Worm (Caenorhabditis elegans): ENCODE measurements around the gene C48B4.13.
A peak's percentile ranks its signal among the peaks of the same experiment; 100 is the strongest.

Gene C48B4.13

DNA sequence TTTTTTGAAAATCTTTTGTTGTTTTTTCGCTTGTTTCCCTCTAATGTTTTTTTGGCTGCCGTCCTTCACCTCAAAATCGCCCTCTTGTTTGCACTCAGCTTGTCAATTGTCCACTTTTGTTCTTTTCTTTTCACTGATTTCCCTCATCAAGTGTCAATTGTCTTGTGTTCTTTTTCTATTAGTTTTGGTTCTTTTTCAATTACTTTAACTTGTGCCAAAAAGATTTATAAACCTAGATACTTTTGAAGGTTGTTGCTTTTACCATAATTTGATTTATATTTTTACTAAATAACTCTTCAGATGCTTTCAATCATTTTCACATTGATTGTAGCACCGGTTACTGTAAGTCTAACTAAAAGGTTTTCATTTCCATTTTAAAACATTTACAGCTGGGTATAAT is at the start of gene C48B4.13:
C48B4.13 (plus strand) TSS at position 301 of the 400 bp plus-strand sequence.
- TF ChIP-seq tbx-37 (GFP tag; conservative IDR thresholded peaks at IDR 0.05): no peak

DNA sequence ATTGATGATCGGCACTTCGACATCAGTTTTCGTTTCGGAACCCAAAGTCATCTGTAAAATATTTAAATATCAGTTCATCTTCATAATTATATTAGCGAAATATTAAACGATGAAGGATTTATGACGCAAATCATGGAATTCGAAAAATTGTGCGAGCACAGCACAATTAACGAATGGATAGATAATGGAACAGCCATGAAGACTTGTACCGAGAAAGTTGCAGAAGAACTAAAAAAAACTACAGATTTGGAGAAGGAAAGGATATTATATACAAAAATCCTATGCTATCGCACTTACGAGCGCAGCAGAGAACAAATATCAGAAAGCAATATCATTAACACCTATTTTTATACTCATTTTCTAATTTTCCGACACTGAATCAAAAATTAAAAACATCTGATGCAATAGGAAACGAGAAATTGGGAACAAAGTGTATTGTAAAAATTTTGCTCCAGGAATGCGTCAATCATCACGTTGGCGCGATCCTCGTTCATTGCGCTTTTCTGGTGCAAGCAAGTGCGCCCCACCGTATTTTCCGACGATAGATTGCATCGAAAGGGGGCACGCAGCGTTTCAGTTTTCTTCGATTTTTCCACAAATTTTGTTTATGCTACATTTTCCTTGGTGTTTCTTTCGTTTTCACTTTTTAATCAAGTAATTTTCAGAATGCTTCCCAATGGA is 47.0 kb upstream of the C48B4.13 start, which contains the start of the genes clu-1 and prp-40:
clu-1 (minus strand) TSS at position 51 of the 681 bp plus-strand sequence.
prp-40 (plus strand) TSS at position 666 of the 681 bp plus-strand sequence.
- peak; percentile 36 for TF ChIP-seq F13C5.2 (tag; optimal IDR thresholded peaks at IDR 0.05)
- no peak for TF ChIP-seq sea-1 (GFP tag; conservative IDR thresholded peaks at IDR 0.05)
- no peak for TF ChIP-seq hmbx-1 (tag; optimal IDR thresholded peaks at IDR 0.05)
- no peak for TF ChIP-seq tbx-11 (GFP tag; IDR thresholded peaks at IDR 0.05)
- no peak for TF ChIP-seq tra-4 (tag; optimal IDR thresholded peaks at IDR 0.05)
- TF ChIP-seq hnd-1 (tag; optimal IDR thresholded peaks at IDR 0.05): no peak
- TF ChIP-seq ceh-13 (GFP tag; optimal IDR thresholded peaks at IDR 0.05): no peak
- TF ChIP-seq B0310.2 (tag; optimal IDR thresholded peaks at IDR 0.05): no peak
- no peak for TF ChIP-seq ets-7 (tag; optimal IDR thresholded peaks at IDR 0.05)
- no peak for TF ChIP-seq aly-1 (tag; optimal IDR thresholded peaks at IDR 0.05)
- TF ChIP-seq hmg-4 (GFP tag; optimal IDR thresholded peaks at IDR 0.05): peak; percentile 37
- TF ChIP-seq ama-1 (optimal IDR thresholded peaks at IDR 0.05): no peak
- 0 out of 2 replicates have a peak, but pooled peaks have one; percentile 13 for TF ChIP-seq tbx-37 (GFP tag; conservative IDR thresholded peaks at IDR 0.05)
- TF ChIP-seq scrt-1 (GFP tag; IDR thresholded peaks at IDR 0.05): no peak
- no peak for TF ChIP-seq flt-1 (GFP tag; IDR thresholded peaks at IDR 0.05)
- TF ChIP-seq ceh-36 (tag; optimal IDR thresholded peaks at IDR 0.05): no peak
- no peak for TF ChIP-seq pes-1 (GFP tag; IDR thresholded peaks at IDR 0.05)

DNA sequence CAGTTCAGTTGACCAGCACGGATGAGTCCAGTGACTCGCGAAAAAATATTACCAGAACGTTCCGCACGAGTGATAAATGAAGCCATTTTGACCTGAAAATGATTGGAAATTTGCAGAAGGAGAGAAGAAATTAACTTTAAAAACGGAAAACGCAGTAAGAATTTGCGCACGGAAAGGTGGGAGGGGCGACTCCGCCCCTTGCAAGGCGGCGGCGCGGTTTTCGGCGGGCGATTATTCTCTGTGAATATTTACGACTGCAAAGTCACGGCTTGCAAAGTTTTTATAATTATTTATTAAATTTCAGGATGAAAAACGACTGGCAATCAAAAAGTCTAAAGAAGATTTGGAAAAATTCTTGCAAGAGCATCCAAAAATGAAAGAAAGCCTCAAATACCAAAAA is 45.0 kb upstream of the C48B4.13 start, which contains the start of gene mrps-23:
mrps-23 (minus strand) TSS at position 92 of the 400 bp plus-strand sequence.
- no peak for TF ChIP-seq B0310.2 (tag; optimal IDR thresholded peaks at IDR 0.05)
- no peak for TF ChIP-seq pes-1 (GFP tag; IDR thresholded peaks at IDR 0.05)
- TF ChIP-seq hnd-1 (tag; optimal IDR thresholded peaks at IDR 0.05): no peak
- TF ChIP-seq hmg-4 (GFP tag; optimal IDR thresholded peaks at IDR 0.05): peak; percentile 7

DNA sequence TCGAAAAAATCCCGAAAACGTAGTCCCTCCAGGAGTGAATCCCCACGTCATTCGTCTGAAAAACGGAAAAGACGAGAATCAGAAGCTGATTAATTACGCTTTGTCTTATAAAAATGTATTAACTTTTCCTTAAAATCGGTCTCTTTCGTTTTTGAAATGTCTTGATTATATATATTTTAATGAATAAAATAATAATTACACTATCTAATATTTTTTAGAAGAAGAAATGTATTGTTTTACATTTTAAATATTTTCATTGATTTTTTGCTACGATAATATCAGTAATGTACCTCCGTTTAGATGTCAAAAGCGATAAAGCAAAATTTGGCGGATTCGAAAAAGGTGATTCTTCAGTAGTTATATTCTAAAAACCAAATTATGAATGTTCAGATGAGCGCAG is 43.3 kb upstream of the C48B4.13 start, which contains the start of gene trpp-3:
trpp-3 (plus strand) TSS at position 301 of the 400 bp plus-strand sequence.
- no peak for TF ChIP-seq flt-1 (GFP tag; IDR thresholded peaks at IDR 0.05)
- no peak for TF ChIP-seq tbx-11 (GFP tag; IDR thresholded peaks at IDR 0.05)
- TF ChIP-seq ama-1 (optimal IDR thresholded peaks at IDR 0.05): no peak
- TF ChIP-seq tbx-37 (GFP tag; conservative IDR thresholded peaks at IDR 0.05): no peak
- TF ChIP-seq scrt-1 (GFP tag; IDR thresholded peaks at IDR 0.05): no peak
- TF ChIP-seq ceh-13 (GFP tag; optimal IDR thresholded peaks at IDR 0.05): no peak
- no peak for TF ChIP-seq hmg-4 (GFP tag; optimal IDR thresholded peaks at IDR 0.05)
- TF ChIP-seq F13C5.2 (tag; optimal IDR thresholded peaks at IDR 0.05): no peak
- TF ChIP-seq ets-7 (tag; optimal IDR thresholded peaks at IDR 0.05): no peak
- no peak for TF ChIP-seq tra-4 (tag; optimal IDR thresholded peaks at IDR 0.05)
- TF ChIP-seq hnd-1 (tag; optimal IDR thresholded peaks at IDR 0.05): no peak
- no peak for TF ChIP-seq ceh-36 (tag; optimal IDR thresholded peaks at IDR 0.05)
- no peak for TF ChIP-seq aly-1 (tag; optimal IDR thresholded peaks at IDR 0.05)
- TF ChIP-seq B0310.2 (tag; optimal IDR thresholded peaks at IDR 0.05): no peak
- TF ChIP-seq sea-1 (GFP tag; conservative IDR thresholded peaks at IDR 0.05): no peak

DNA sequence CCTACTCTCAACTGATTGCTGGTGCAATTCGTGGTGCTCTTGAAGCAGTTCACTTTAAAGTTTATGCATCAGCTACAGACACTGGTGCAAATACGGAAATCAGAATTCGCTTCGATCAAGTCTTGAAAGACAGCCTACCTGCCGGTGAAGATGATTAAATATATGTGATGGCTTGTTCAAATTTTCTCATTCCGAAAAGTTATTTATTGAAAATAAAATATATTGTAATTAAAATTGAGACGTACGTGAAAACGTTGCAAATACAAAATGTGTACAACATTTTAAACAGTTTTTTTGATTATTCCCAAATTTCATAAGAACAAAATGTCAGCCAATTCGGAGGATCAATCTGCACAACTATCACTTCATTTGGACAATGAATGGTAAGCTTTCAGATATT is 41.7 kb upstream of the C48B4.13 start, which contains the start of gene ZK1098.6:
ZK1098.6 (plus strand) TSS at position 301 of the 400 bp plus-strand sequence.
- TF ChIP-seq tra-4 (tag; optimal IDR thresholded peaks at IDR 0.05) (no peak), ama-1 (optimal IDR thresholded peaks at IDR 0.05) (no peak), aly-1 (tag; optimal IDR thresholded peaks at IDR 0.05) (no peak), F13C5.2 (tag; optimal IDR thresholded peaks at IDR 0.05) (no peak), hmbx-1 (tag; optimal IDR thresholded peaks at IDR 0.05) (no peak), ceh-13 (GFP tag; optimal IDR thresholded peaks at IDR 0.05) (no peak), tbx-11 (GFP tag; IDR thresholded peaks at IDR 0.05) (no peak), B0310.2 (tag; optimal IDR thresholded peaks at IDR 0.05) (no peak), hnd-1 (tag; optimal IDR thresholded peaks at IDR 0.05) (no peak), tbx-37 (GFP tag; conservative IDR thresholded peaks at IDR 0.05) (no peak), hmg-4 (GFP tag; optimal IDR thresholded peaks at IDR 0.05) (no peak), scrt-1 (GFP tag; IDR thresholded peaks at IDR 0.05) (no peak), ceh-36 (tag; optimal IDR thresholded peaks at IDR 0.05) (no peak), ets-7 (tag; optimal IDR thresholded peaks at IDR 0.05) (no peak), sea-1 (GFP tag; conservative IDR thresholded peaks at IDR 0.05) (no peak), flt-1 (GFP tag; IDR thresholded peaks at IDR 0.05) (no peak), pes-1 (GFP tag; IDR thresholded peaks at IDR 0.05) (no peak)

DNA sequence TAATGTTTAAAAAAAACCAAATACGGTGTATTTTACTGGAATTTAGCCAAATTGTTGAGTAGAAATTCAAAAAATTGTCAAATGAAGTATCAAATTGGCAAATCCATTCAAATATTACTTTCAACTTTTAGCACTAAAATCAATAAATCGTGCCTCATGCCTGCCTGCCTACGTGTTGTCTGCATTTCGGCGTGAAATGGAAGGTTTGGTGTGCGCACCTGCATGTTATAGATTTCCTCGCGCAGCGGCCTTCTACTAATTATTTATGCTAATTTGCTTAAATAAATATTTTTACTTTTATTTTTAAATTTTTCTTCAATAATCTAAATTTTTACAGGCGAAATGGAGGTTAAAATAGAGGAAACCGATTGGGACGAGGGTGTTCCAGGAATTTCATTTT is 39.7 kb upstream of the C48B4.13 start, which contains the start of gene ZK1098.2:
ZK1098.2 (plus strand) TSS at position 336 of the 400 bp plus-strand sequence.
- TF ChIP-seq tra-4 (tag; optimal IDR thresholded peaks at IDR 0.05): no peak
- TF ChIP-seq F13C5.2 (tag; optimal IDR thresholded peaks at IDR 0.05): no peak
- TF ChIP-seq hmbx-1 (tag; optimal IDR thresholded peaks at IDR 0.05): no peak
- TF ChIP-seq ceh-36 (tag; optimal IDR thresholded peaks at IDR 0.05): no peak
- no peak for TF ChIP-seq ets-7 (tag; optimal IDR thresholded peaks at IDR 0.05)
- no peak for TF ChIP-seq tbx-37 (GFP tag; conservative IDR thresholded peaks at IDR 0.05)
- no peak for TF ChIP-seq tbx-11 (GFP tag; IDR thresholded peaks at IDR 0.05)
- TF ChIP-seq hmg-4 (GFP tag; optimal IDR thresholded peaks at IDR 0.05): no peak
- TF ChIP-seq ama-1 (optimal IDR thresholded peaks at IDR 0.05): no peak
- TF ChIP-seq scrt-1 (GFP tag; IDR thresholded peaks at IDR 0.05): no peak
- no peak for TF ChIP-seq flt-1 (GFP tag; IDR thresholded peaks at IDR 0.05)
- TF ChIP-seq sea-1 (GFP tag; conservative IDR thresholded peaks at IDR 0.05): no peak
- no peak for TF ChIP-seq hnd-1 (tag; optimal IDR thresholded peaks at IDR 0.05)
- no peak for TF ChIP-seq pes-1 (GFP tag; IDR thresholded peaks at IDR 0.05)

DNA sequence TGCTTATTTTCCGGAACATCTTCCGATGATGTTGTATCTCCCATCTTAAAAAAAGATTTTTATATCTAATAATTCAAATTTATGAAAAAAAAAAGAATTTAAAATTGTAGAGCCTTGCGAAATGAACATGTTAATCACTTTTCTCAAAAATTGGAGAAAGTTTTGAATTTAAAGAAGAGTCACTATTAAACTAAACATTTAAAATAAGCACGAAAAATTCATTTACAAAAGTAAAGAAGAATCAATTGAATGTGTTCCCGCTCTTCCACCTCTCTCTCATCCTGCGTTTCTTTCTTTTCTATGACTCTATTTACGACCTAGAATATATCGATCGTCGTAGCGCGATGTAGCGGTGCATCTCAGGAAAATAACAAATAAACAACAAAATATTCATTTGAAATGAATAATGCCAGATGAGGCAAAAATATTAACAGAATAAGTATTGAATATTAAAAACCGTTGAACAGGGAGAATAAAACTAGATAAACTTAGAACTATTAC is 29.8 kb upstream of the C48B4.13 start, which contains the start of gene ZK1098.3:
ZK1098.3 (minus strand) TSS at position 51 of the 501 bp plus-strand sequence.
- TF ChIP-seq F13C5.2 (tag; optimal IDR thresholded peaks at IDR 0.05) (no peak), hmg-4 (GFP tag; optimal IDR thresholded peaks at IDR 0.05) (no peak), ets-7 (tag; optimal IDR thresholded peaks at IDR 0.05) (no peak)
